Fruit fly (Drosophila melanogaster) whole organism, embryonic: ENCODE measurements around the gene Eig71Ek.

Experiments
- ATbp ChIP-seq: fragments of 200-800 bp; sonication (Bioruptor generic); optimal IDR thresholded peaks from 2 replicates; lab custom pipeline; 2017; ENCODE audit warnings: missing biosample characterization, mild to moderate bottlenecking, missing genetic modification characterization, missing genetic modification reagents
- Asciz ChIP-seq: fragments of 200-800 bp; sonication (Bioruptor generic); optimal IDR thresholded peaks from 2 replicates; lab custom pipeline; 2017; ENCODE audit warnings: missing biosample characterization, mild to moderate bottlenecking, missing genetic modification characterization, missing genetic modification reagents
- B-H1 ChIP-seq: fragments of 200-800 bp; sonication (Bioruptor generic); IDR thresholded peaks from 3 replicates; pipeline ENCODE4 v1.3.6; 2022; ENCODE audit warnings: missing biosample characterization, missing genetic modification characterization
- BEAF-32 ChIP-seq: fragments of 200-800 bp; sonication (Bioruptor generic); optimal IDR thresholded peaks from 3 replicates; lab custom pipeline; 2017; ENCODE audit warnings: missing biosample characterization, missing genetic modification characterization, mild to moderate bottlenecking, moderate library complexity, missing genetic modification reagents
- Blimp-1 ChIP-seq: fragments of 200-800 bp; sonication (Bioruptor generic); optimal IDR thresholded peaks from 3 replicates; lab custom pipeline; 2018; ENCODE audit warnings: missing biosample characterization, missing genetic modification characterization, mild to moderate bottlenecking, moderate library complexity, missing genetic modification reagents
- CG10959 ChIP-seq: fragments of 200-800 bp; sonication (Bioruptor generic); IDR thresholded peaks from 2 replicates; pipeline ENCODE4 v1.3.6; 2022; ENCODE audit warnings: missing biosample characterization, missing genetic modification characterization
- CG10979 ChIP-seq: fragments of 200-800 bp; sonication (Bioruptor generic); optimal IDR thresholded peaks from 2 replicates; lab custom pipeline; 2018; ENCODE audit warnings: missing biosample characterization, mild to moderate bottlenecking, missing genetic modification characterization, moderate library complexity
- CG12104 ChIP-seq: fragments of 200-800 bp; sonication (Bioruptor generic); optimal IDR thresholded peaks from 3 replicates; lab custom pipeline; 2016; ENCODE audit warnings: missing biosample characterization, missing genetic modification characterization
- CG12659 ChIP-seq: fragments of 200-800 bp; sonication (Bioruptor generic); optimal IDR thresholded peaks from 3 replicates; lab custom pipeline; 2017; ENCODE audit warnings: mild to moderate bottlenecking, missing biosample characterization, missing genetic modification reagents, missing genetic modification characterization
- CG13894 ChIP-seq: fragments of 200-800 bp; sonication (Bioruptor generic); optimal IDR thresholded peaks from 3 replicates; lab custom pipeline; 2018; ENCODE audit warnings: missing biosample characterization, mild to moderate bottlenecking, missing genetic modification characterization, moderate library complexity
- CG14710 ChIP-seq: fragments of 200-800 bp; sonication (Bioruptor generic); optimal IDR thresholded peaks from 3 replicates; lab custom pipeline; 2019; ENCODE audit warnings: missing biosample characterization, mild to moderate bottlenecking, missing genetic modification characterization, moderate library complexity
- CG14860 ChIP-seq: fragments of 200-800 bp; sonication (Bioruptor generic); IDR thresholded peaks from 3 replicates; pipeline ENCODE4 v1.3.6; 2022; ENCODE audit warnings: missing biosample characterization, missing genetic modification characterization; ENCODE audit not compliant: partially characterized antibody
- CG15696 ChIP-seq: fragments of 200-800 bp; sonication (Bioruptor generic); optimal IDR thresholded peaks from 2 replicates; lab custom pipeline; 2019; ENCODE audit warnings: missing biosample characterization, mild to moderate bottlenecking, missing genetic modification characterization, moderate library complexity
- CG1602 ChIP-seq: fragments of 200-800 bp; sonication (Bioruptor generic); optimal IDR thresholded peaks from 3 replicates; lab custom pipeline; 2016; ENCODE audit warnings: missing biosample characterization, missing genetic modification characterization
- CG17186 ChIP-seq: fragments of 200-800 bp; sonication (Bioruptor generic); optimal IDR thresholded peaks from 3 replicates; lab custom pipeline; 2017; ENCODE audit warnings: missing biosample characterization, missing genetic modification reagents, missing genetic modification characterization
- CG17361 ChIP-seq: fragments of 200-800 bp; sonication (Bioruptor generic); IDR thresholded peaks from 3 replicates; pipeline ENCODE4 v1.3.6; 2022; ENCODE audit warnings: missing biosample characterization, missing genetic modification characterization
- CG17802 ChIP-seq: fragments of 200-800 bp; sonication (Bioruptor generic); optimal IDR thresholded peaks from 2 replicates; lab custom pipeline; 2018; ENCODE audit warnings: missing biosample characterization, mild to moderate bottlenecking, missing genetic modification characterization, moderate library complexity
- CG17829 ChIP-seq: fragments of 200-800 bp; optimal IDR thresholded peaks from 2 replicates; lab custom pipeline; 2019; ENCODE audit warnings: missing biosample characterization, mild to moderate bottlenecking, missing genetic modification characterization, moderate library complexity
- CG1792 ChIP-seq: fragments of 200-800 bp; sonication (Bioruptor generic); optimal IDR thresholded peaks from 2 replicates; lab custom pipeline; 2016; ENCODE audit warnings: missing biosample characterization, missing genetic modification characterization
- CG18262 ChIP-seq: fragments of 200-800 bp; optimal IDR thresholded peaks from 3 replicates; lab custom pipeline; 2019; ENCODE audit warnings: missing biosample characterization, mild to moderate bottlenecking, missing genetic modification characterization, moderate library complexity
- CG2129 ChIP-seq: fragments of 200-800 bp; sonication (Bioruptor generic); IDR thresholded peaks from 2 replicates; pipeline ENCODE4 v1.3.6; 2022; ENCODE audit warnings: missing biosample characterization, missing genetic modification characterization; ENCODE audit not compliant: partially characterized antibody
- CG2202 ChIP-seq: fragments of 200-800 bp; sonication (Bioruptor generic); optimal IDR thresholded peaks from 2 replicates; lab custom pipeline; 2018; ENCODE audit warnings: missing biosample characterization, mild to moderate bottlenecking, missing genetic modification characterization
- CG2678 ChIP-seq: fragments of 200-800 bp; sonication (Bioruptor generic); optimal IDR thresholded peaks from 3 replicates; lab custom pipeline; 2019; ENCODE audit warnings: missing biosample characterization, mild to moderate bottlenecking, missing genetic modification characterization, moderate library complexity
- CG2889 ChIP-seq: fragments of 200-800 bp; sonication (Bioruptor generic); IDR thresholded peaks from 3 replicates; pipeline ENCODE4 v1.3.6; 2022; ENCODE audit warnings: missing biosample characterization, missing genetic modification characterization
- CG33557 ChIP-seq: fragments of 200-800 bp; sonication (Bioruptor generic); optimal IDR thresholded peaks from 2 replicates; lab custom pipeline; 2019; ENCODE audit warnings: missing biosample characterization, mild to moderate bottlenecking, missing genetic modification characterization, moderate library complexity
- CG4820 ChIP-seq: fragments of 200-800 bp; sonication (Bioruptor generic); optimal IDR thresholded peaks from 3 replicates; lab custom pipeline; 2016; ENCODE audit warnings: missing biosample characterization, missing genetic modification characterization
- CG5245 ChIP-seq: fragments of 200-800 bp; sonication (Bioruptor generic); optimal IDR thresholded peaks from 3 replicates; lab custom pipeline; 2016; ENCODE audit warnings: missing biosample characterization, missing genetic modification characterization
- CG6272 ChIP-seq: fragments of 200-800 bp; sonication (Bioruptor generic); IDR thresholded peaks from 2 replicates; pipeline ENCODE4 v1.3.6; 2022; ENCODE audit warnings: missing biosample characterization, missing genetic modification characterization
- CG6791 ChIP-seq: fragments of 200-800 bp; sonication (Bioruptor generic); IDR thresholded peaks from 3 replicates; pipeline ENCODE4 v1.3.6; 2022; ENCODE audit warnings: missing biosample characterization, missing genetic modification characterization; ENCODE audit not compliant: partially characterized antibody
- CG7556 ChIP-seq: fragments of 200-800 bp; sonication (Bioruptor generic); optimal IDR thresholded peaks from 2 replicates; lab custom pipeline; 2017; ENCODE audit warnings: missing biosample characterization, mild to moderate bottlenecking, missing genetic modification characterization
- CG7745 ChIP-seq: fragments of 200-800 bp; sonication (Bioruptor generic); optimal IDR thresholded peaks from 2 replicates; lab custom pipeline; 2018; ENCODE audit warnings: missing biosample characterization, mild to moderate bottlenecking, missing genetic modification characterization, moderate library complexity
- Ets65A ChIP-seq: fragments of 200-800 bp; sonication (Bioruptor generic); peaks from one replicate; lab custom pipeline; 2016; ENCODE audit warnings: missing biosample characterization, missing genetic modification characterization
- Hsf ChIP-seq: fragments of 200-800 bp; sonication (Bioruptor generic); optimal IDR thresholded peaks from 3 replicates; lab custom pipeline; 2016; ENCODE audit warnings: missing biosample characterization, missing genetic modification characterization
- Pdp1 ChIP-seq, 2 experiments: fragments of 200-800 bp; sonication (Bioruptor generic); optimal IDR thresholded peaks; 3 replicates each; lab custom pipeline; 2016; ENCODE audit warnings: missing biosample characterization in 2 of 2, missing genetic modification characterization in 2 of 2, mild to moderate bottlenecking in 1 of 2, moderate library complexity in 1 of 2
- Sin3A ChIP-seq: fragments of >200 bp; optimal IDR thresholded peaks from 2 replicates; lab custom pipeline; 2018
- Ssrp ChIP-seq: fragments of 200-800 bp; sonication (Bioruptor generic); optimal IDR thresholded peaks from 2 replicates; lab custom pipeline; 2018; ENCODE audit warnings: missing biosample characterization, mild to moderate bottlenecking, missing genetic modification characterization, moderate library complexity
- Xbp1 ChIP-seq: fragments of 200-800 bp; sonication (Bioruptor generic); optimal IDR thresholded peaks from 3 replicates; lab custom pipeline; 2016; ENCODE audit warnings: missing biosample characterization, mild to moderate bottlenecking, missing genetic modification characterization
- ara ChIP-seq: fragments of 200-800 bp; sonication (Bioruptor generic); IDR thresholded peaks from 2 replicates; pipeline ENCODE4 v1.3.6; 2022; ENCODE audit warnings: missing biosample characterization, missing genetic modification characterization
- btn ChIP-seq: fragments of 200-800 bp; sonication (Bioruptor generic); optimal IDR thresholded peaks from 2 replicates; lab custom pipeline; 2016; ENCODE audit warnings: missing biosample characterization, missing genetic modification characterization
- chif ChIP-seq, 2 experiments: fragments of 200-800 bp; sonication (Bioruptor generic); optimal IDR thresholded peaks; 3 replicates each; lab custom pipeline; 2016; ENCODE audit warnings: missing biosample characterization in 2 of 2, missing genetic modification characterization in 2 of 2
- crp ChIP-seq, 2 experiments: fragments of 200-800 bp; sonication (Bioruptor generic); optimal IDR thresholded peaks; 2 replicates in 1 of 2; 3 replicates in 1 of 2; lab custom pipeline; 2017; ENCODE audit warnings: missing biosample characterization in 2 of 2, missing genetic modification characterization in 2 of 2, mild to moderate bottlenecking in 1 of 2, moderate library complexity in 1 of 2
- dysf ChIP-seq: fragments of 200-800 bp; sonication (Bioruptor generic); IDR thresholded peaks from 3 replicates; pipeline ENCODE4 v1.3.6; 2022; ENCODE audit warnings: missing biosample characterization, missing genetic modification characterization
- fd102C ChIP-seq: fragments of 200-800 bp; sonication (Bioruptor generic); optimal IDR thresholded peaks from 2 replicates; lab custom pipeline; 2018; ENCODE audit warnings: missing biosample characterization, mild to moderate bottlenecking, missing genetic modification characterization, moderate library complexity
- her ChIP-seq: fragments of 200-800 bp; sonication (Bioruptor generic); optimal IDR thresholded peaks from 2 replicates; lab custom pipeline; 2016; ENCODE audit warnings: missing biosample characterization, missing genetic modification characterization
- stwl ChIP-seq: fragments of 200-800 bp; sonication (Bioruptor generic); optimal IDR thresholded peaks from 3 replicates; lab custom pipeline; 2018; ENCODE audit warnings: missing biosample characterization, mild to moderate bottlenecking, missing genetic modification characterization, moderate library complexity
- tgo ChIP-seq: fragments of 200-800 bp; sonication (Bioruptor generic); IDR thresholded peaks from 3 replicates; pipeline ENCODE4 v1.3.6; 2022; ENCODE audit warnings: missing biosample characterization, missing genetic modification characterization
- unc-4 ChIP-seq: fragments of 200-800 bp; sonication (Bioruptor generic); IDR thresholded peaks from 2 replicates; pipeline ENCODE4 v1.3.6; 2022; ENCODE audit warnings: missing biosample characterization, missing genetic modification characterization; ENCODE audit not compliant: partially characterized antibody
- usp ChIP-seq: fragments of >200 bp; optimal IDR thresholded peaks from 2 replicates; lab custom pipeline; 2017; ENCODE audit warnings: missing biosample characterization, missing genetic modification characterization
- vfl ChIP-seq: fragments of 200-800 bp; sonication (Bioruptor generic); optimal IDR thresholded peaks from 2 replicates; lab custom pipeline; 2016; ENCODE audit warnings: missing biosample characterization, missing genetic modification characterization
- zf30C ChIP-seq: fragments of 200-800 bp; sonication (Bioruptor generic); optimal IDR thresholded peaks from 3 replicates; lab custom pipeline; 2018; ENCODE audit warnings: missing biosample characterization, mild to moderate bottlenecking, missing genetic modification characterization

The Eig71Ek gene

DNA sequence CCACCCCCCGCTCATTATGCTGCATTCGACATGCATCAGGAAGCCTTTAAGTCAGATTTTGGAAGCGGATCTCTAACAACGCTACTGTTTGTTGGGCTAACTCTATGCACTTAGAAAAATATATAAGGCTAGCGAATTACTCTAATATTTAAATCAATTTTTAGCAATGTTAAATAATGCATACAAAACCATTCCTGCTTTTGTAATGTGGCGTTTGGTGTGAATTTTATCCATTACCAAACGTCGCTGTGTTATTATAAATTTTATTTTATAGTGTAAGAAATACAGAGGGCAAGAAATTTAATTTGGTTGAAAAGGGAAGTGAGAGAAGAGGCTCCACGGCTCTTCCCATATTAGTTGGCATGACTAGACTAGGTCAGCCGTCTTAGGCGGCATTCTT lies 11.8 kb downstream of the Eig71Ek start:
- no peak for TF ChIP-seq CG1792
- TF ChIP-seq CG33557 (GFP tag; lab: Kevin White, UChicago), result peak; percentile 54
- no peak for TF ChIP-seq dysf (GFP tag; lab: Robert Waterston, UW)
- peak; percentile 5 for TF ChIP-seq CG12104
- TF ChIP-seq vfl, result no peak
- no peak for TF ChIP-seq CG17186 (GFP tag; lab: Kevin White, UChicago)
- TF ChIP-seq CG17802 (tag; lab: Kevin White, UChicago), result peak; percentile 12
- peak; percentile 46; the same call in 1 of the 2 replicates for TF ChIP-seq CG10959 (GFP tag; lab: Robert Waterston, UW)
- peak; percentile 20 to 29 for TF ChIP-seq chif (GFP tag; optimal IDR thresholded peaks at IDR 0.05; lab: Kevin White, UChicago)
- TF ChIP-seq CG17829 (tag; lab: Kevin White, UChicago), result peak; percentile 61
- no peak for TF ChIP-seq CG6272 (GFP tag; lab: Robert Waterston, UW)
- TF ChIP-seq CG7556 (GFP tag; lab: Kevin White, UChicago), result peak; percentile 8
- TF ChIP-seq Hsf (GFP tag; lab: Kevin White, UChicago), result peak; percentile 34
- no peak for TF ChIP-seq usp (GFP tag; lab: Kevin White, UChicago)
- peak; percentile 92 for TF ChIP-seq Ets65A (GFP tag; lab: Kevin White, UChicago)
- TF ChIP-seq Asciz (GFP tag; lab: Kevin White, UChicago), result peak; percentile 30
- TF ChIP-seq CG17361, result peak; percentile 55; the same call in 2 of the 3 replicates
- peak in 1 of 2 experiments; percentile 19 for TF ChIP-seq Pdp1 (GFP tag; optimal IDR thresholded peaks at IDR 0.05; lab: Kevin White, UChicago)
- peak; percentile 44 for TF ChIP-seq CG15696 (tag; lab: Kevin White, UChicago)
- TF ChIP-seq BEAF-32 (GFP tag; lab: Kevin White, UChicago), result no peak
- no peak for TF ChIP-seq unc-4
- TF ChIP-seq CG12659 (GFP tag; lab: Kevin White, UChicago), result no peak
- TF ChIP-seq tgo (GFP tag; lab: Robert Waterston, UW), result no peak
- TF ChIP-seq Ssrp (tag; lab: Kevin White, UChicago), result peak; percentile 48
- no peak for TF ChIP-seq crp (GFP tag; optimal IDR thresholded peaks at IDR 0.05; lab: Kevin White, UChicago)
- peak; percentile 36 for TF ChIP-seq Blimp-1 (GFP tag; lab: Kevin White, UChicago)
- peak; percentile 15 for TF ChIP-seq CG1602 (GFP tag; lab: Kevin White, UChicago)
- TF ChIP-seq stwl, result peak; percentile 31
- TF ChIP-seq CG5245 (GFP tag; lab: Kevin White, UChicago), result peak; percentile 9
- no peak for TF ChIP-seq CG14860 (GFP tag; lab: Robert Waterston, UW)
- TF ChIP-seq ATbp (GFP tag; lab: Kevin White, UChicago), result no peak
- peak; percentile 19 for TF ChIP-seq zf30C
- TF ChIP-seq CG2202, result peak; percentile 30
- peak; percentile 50; the same call in 1 of the 2 replicates for TF ChIP-seq ara
- peak; percentile 60 for TF ChIP-seq CG18262
- TF ChIP-seq CG4820 (GFP tag; lab: Kevin White, UChicago), result peak; percentile 6
- no peak for TF ChIP-seq CG2129 (GFP tag; lab: Robert Waterston, UW)
- no peak for TF ChIP-seq CG6791 (GFP tag; lab: Robert Waterston, UW)
- no peak for TF ChIP-seq Sin3A (lab: Kevin White, UChicago)
- no peak for TF ChIP-seq her (GFP tag; lab: Kevin White, UChicago)
- no peak for TF ChIP-seq B-H1 (GFP tag; lab: Robert Waterston, UW)
- peak; percentile 21 for TF ChIP-seq Xbp1 (GFP tag; lab: Kevin White, UChicago)
- TF ChIP-seq CG7745 (tag; lab: Kevin White, UChicago), result peak; percentile 3
- peak; percentile 17 for TF ChIP-seq CG2678
- no peak for TF ChIP-seq CG13894
- peak; percentile 69 for TF ChIP-seq CG10979 (tag; lab: Kevin White, UChicago)
- 0 out of 3 replicates have a peak, but pooled peaks have one; percentile 4 for TF ChIP-seq CG2889
- peak; percentile 36 for TF ChIP-seq fd102C (GFP tag; lab: Kevin White, UChicago)
- no peak for TF ChIP-seq btn (GFP tag; lab: Kevin White, UChicago)
- peak; percentile 55 for TF ChIP-seq CG14710
